Fruit fly (Drosophila melanogaster) whole organism, larva: ENCODE data around the gene CG7912.

Experiments
- noc ChIP-seq: fragments of 200-800 bp; sonication (Bioruptor generic); optimal IDR thresholded peaks from 3 replicates; lab custom pipeline; 2019; ENCODE audit warnings: missing biosample characterization, mild to moderate bottlenecking, missing genetic modification characterization, moderate library complexity

CG7912 gene

DNA sequence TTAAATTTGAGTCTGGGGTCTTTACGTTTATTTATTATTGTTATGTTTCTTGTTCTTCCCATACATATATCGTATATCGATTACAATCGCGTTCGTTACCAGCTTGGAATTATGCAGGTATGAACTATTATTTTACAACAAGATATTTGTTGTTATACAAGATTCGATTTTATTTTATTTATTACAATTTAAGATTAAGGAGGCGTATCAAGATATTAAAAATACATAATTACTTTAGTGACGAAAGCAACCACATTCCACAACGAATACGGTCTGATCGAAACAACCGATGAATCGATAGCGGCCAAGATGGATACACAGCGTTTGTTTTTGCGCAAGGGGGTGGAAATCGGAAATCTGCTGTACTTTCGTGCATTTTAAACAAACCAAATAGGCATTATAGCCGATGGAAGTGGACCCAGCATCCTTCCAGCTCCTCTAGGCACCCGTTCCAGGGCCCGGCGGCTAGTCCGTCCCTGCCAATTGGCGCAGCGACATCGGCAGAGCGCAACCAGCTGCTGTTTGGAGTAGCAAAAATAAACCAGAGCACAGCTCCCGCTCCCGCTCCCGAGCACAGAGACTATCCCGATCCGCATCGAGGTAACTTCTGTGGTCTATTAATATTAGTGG is 11.3 kb downstream of the CG7912 start, which contains the start of the genes CG15525 and CG11504:
CG15525 (minus strand) TSS at position 70 of the 630 bp plus-strand sequence.
CG11504 (plus strand) TSS at position 294 of the 630 bp plus-strand sequence.
- TF ChIP-seq noc (tag; lab: Kevin White, UChicago) = no peak

DNA sequence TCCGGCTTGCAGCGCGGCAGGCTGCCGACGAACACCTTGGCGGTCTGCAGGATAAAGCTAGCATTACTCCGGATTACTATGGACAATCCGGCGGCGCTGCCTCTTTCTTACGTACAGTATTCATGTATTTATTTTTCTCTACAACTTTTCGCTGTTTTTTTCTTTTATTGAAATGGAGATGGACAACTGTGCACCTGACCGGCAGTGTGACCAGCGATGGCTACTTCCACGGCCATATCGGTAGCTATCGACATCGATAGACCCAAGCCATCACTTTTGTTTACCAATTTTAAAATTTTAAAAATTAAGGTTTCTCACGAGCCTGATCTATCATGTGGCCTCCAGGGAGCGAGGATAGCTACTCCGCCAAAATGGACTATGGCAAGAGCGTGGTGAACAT is 14.0 kb downstream of the CG7912 start, which contains the start of the genes CG7903 and Sas-6:
CG7903 (minus strand) TSS at position 197 of the 400 bp plus-strand sequence.
Sas-6 (plus strand) TSS at position 323 of the 400 bp plus-strand sequence.
- TF ChIP-seq noc (tag; lab: Kevin White, UChicago) = no peak

DNA sequence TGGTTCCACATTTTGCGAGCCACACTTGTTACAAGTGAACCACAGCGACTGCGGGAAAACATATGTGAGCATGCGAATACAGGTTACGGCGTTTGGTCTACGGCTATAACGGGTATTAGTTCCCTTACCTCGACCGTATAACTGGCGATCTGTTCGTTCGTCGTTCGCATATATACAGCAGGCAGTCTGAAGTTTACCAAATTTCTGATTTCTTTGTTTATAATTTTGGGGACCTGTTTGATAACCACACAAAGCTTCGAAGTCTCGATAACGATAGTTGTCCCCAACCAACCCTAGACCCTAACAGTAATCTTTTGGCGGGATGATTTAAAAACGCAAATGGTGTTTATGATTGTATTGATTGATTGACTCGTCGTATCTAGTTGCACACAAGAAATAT is 15.9 kb downstream of the CG7912 start, which contains the start of gene Acph-1:
Acph-1 (minus strand) TSS at position 278 of the 400 bp plus-strand sequence.
- no peak for TF ChIP-seq noc (tag; lab: Kevin White, UChicago)

DNA sequence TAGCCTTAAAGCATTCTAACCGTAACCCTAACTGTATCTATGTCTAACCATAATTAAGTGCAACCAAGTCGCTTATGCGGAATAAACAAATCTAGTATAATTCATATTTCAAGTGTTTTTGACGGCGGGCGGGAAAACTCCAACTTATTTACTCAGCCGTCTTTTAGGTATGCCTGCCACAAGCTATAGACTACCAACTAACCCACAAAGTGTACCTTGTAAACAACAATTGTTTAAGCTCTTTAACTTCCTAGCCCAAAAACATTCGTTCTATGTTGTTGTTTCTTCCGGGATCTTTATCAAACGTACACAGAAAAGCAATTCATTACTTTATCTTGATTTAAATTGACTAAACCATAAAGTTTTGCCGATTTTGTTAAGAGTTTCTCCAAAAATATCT is 18.3 kb downstream of the CG7912 start:
- TF ChIP-seq noc (tag; lab: Kevin White, UChicago) = no peak

DNA sequence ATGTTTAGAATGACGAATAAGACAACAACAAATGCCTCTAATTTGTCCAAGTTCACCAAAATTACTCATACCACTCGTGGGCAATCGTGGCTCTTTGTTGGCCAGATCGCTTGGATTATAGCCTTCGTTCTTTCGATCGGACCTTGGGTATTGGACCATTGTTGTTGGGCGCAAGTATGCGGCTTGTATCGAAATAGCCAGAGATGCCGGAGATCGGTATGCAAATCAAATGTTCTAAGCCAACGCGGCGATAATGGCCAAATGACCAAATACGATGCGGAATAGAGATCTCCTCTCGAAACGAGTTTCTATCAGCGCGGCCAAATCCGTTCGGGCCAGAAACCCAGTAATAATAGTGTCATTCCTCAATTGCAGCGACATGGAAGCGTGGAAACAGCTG is 23.8 kb downstream of the CG7912 start:
- no peak for TF ChIP-seq noc (tag; lab: Kevin White, UChicago)

DNA sequence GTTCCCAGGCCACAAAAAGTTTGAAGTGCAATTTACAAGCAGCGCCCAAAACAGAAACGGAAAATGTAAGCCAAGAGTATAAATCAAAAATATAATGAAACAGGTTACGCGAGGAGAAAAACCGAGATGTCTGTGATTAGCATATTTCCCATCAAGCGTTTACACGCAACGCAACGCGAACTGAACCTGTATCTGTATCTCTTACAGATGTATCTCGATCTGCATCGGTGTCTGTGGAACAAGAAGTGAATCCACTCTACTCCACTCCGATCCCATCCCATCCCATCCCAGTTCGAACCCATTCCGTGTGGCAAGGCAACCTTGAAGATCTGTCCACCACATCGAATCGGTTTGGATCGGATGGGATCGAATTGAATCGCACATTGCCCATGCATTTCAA is 25.1 kb downstream of the CG7912 start:
- no peak for TF ChIP-seq noc (tag; lab: Kevin White, UChicago)

DNA sequence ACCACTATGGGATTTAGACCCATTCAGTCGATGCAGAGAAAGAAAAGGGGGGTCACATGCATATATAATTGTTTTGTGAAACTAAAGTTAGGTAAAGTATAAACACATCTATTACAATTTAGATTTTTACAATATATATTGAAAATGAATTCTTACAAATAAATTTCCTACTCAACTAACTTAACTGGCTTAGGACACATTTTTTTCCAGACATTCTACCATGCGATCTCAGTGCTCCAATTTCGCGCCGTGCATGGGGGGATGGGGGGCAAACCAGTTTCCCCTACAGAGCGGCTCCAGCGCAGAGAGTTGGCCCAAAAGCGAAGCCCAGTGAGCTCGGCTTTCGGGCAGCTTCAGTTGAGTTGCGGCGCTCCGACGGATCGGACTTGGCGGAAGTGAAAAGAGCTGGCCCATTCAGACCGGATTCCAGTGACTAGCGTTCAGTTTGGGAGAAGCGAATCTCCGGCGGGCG is 25.9 kb downstream of the CG7912 start, which contains the start of gene CG7896:
CG7896 (plus strand) TSS at position 354 of the 472 bp plus-strand sequence.
- peak; percentile 75 for TF ChIP-seq noc (tag; lab: Kevin White, UChicago)

DNA sequence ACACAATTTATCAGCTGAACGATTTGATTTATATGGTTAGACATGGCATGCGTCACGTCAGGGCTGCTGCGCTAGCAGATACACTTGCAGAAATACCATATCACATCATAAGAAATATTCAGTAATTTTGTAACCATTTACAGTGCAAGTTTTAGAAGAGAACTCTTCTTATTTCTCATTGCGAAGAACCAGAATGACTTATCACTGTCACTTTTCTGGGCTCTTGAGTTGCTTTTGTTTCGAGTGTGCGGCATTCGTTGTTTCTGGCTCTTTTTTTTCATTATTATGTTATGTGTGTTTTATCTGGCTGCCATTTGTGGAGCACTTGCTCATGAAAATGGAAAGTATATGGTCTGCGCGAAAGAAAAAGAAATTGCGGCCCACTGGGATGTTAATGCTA is 27.0 kb downstream of the CG7912 start:
- no peak for TF ChIP-seq noc (tag; lab: Kevin White, UChicago)

DNA sequence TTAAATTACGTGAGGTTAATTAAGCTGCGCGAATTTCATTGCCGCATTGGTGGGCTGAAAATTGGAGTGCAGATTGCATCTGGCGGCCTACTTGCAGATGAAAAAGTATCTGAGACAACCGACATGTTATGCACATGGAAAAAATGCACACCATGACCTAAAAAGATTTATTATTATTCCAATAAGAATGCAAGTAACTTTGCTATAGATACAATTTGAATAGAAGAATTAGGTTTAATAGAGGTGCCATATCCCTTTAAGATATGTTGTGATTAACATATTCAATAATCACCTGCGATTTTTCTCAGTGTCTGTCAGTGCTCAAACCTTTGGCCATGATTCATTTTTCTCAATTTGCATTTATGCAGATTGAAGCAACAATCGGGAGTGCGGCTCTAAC is 27.5 kb downstream of the CG7912 start:
- no peak for TF ChIP-seq noc (tag; lab: Kevin White, UChicago)

DNA sequence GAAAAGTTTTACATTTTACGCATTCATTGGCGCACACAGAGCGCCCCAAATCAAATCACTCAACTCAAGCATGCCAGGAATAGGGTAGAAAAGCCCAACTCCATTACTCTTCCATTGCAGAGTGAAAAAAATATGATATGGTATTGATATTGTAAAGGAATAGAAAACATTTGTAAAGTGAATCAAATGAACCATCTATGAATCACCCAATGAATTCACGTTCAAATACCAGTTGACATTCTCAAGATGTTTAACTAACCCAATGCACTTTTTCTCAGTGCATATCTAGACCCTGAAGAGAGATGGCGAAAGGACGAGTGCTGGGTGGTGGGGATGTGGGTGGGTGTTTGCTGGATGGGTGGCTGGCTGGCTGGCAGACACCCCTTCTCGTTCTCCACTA is 30.4 kb downstream of the CG7912 start:
- no peak for TF ChIP-seq noc (tag; lab: Kevin White, UChicago)

DNA sequence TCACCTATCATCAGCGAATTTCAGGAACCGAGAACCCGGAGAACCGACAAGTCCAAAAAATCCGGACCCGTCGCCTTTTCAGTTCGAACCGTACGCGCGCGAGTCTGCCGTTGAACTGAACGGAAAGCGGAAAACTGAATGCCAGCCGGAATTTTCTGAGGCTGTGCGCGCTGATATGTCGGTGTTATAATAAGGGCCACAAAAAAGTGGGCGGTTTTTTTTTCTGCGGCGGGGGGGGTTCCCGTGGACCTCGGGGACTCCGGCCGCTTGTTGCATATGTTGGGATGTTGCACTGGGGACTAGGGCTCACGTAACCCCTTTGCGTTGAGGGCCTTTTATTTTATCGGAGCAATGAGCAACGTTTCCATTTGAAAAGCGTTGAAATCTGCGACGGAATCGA is 39.6 kb downstream of the CG7912 start, which contains the start of gene TkR99D:
TkR99D (minus strand) TSS at position 101 of the 400 bp plus-strand sequence.
- TF ChIP-seq noc (tag; lab: Kevin White, UChicago) = no peak

DNA sequence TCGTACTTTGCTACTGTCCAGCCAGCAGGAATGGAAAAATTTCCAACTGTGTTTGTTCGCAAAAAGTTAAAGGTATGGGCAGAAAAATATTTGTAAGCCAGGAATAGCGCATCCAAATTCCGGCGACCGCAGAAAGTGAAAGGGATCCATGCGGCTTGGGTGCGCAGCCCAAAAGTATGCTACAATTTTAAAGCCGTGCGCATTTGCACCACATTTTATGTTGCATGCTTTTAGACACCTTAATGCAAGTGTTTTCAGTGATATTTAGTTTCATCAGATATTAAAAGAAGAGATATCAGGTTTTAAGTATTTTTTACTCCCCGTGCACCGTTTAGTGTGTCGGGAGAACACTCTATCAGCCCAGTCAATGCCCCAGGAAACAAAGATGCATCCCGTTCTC is 45.9 kb downstream of the CG7912 start:
- no peak for TF ChIP-seq noc (tag; lab: Kevin White, UChicago)

DNA sequence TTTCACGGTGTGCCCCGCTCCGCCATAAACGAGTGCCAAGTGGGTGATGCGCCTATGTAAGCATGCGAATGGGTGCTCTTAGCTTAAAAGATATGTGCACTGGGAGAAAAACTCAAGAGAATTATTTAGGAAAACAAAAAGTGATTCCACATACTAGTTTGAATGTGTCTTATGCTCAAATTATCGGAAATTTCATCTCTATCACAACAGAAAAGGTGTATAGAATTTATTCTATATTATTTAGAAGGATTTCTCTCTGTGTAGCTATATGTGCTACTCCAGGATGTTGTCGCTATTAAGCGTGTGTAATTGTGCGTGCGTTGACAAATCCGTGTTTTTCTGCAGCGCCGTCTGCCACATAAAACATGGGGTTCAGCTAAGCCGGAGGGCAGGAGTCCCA is 49.7 kb downstream of the CG7912 start:
- TF ChIP-seq noc (tag; lab: Kevin White, UChicago) = no peak
